Worm (Caenorhabditis elegans) whole organism, midembryonic: Measurements from ENCODE around the gene rft-1.

ENCODE experiments used
- T22C8.4 ChIP-seq: fragments of 200-800 bp; sonication (Bioruptor generic); IDR thresholded peaks from 2 replicates; pipeline ENCODE4 v1.3.6; 2022; ENCODE audit warnings: missing genetic modification characterization, missing compliant biosample characterization
- cog-1 ChIP-seq: sonication (generic microtip); optimal IDR thresholded peaks from 2 replicates; lab custom pipeline; 2016; ENCODE audit warnings: missing genetic modification characterization, missing compliant biosample characterization
- flt-1 ChIP-seq: fragments of 200-800 bp; sonication (Bioruptor generic); IDR thresholded peaks from 2 replicates; pipeline ENCODE4 v1.3.6; 2022; ENCODE audit warnings: missing genetic modification characterization, missing compliant biosample characterization
- klf-2 ChIP-seq: fragments of 200-800 bp; sonication (Bioruptor generic); conservative IDR thresholded peaks from 2 replicates; pipeline ENCODE4 v1.3.6; 2022; ENCODE audit warnings: missing genetic modification reagents, missing genetic modification characterization, missing compliant biosample characterization
- med-1 ChIP-seq: sonication (generic microtip); optimal IDR thresholded peaks from 2 replicates; lab custom pipeline; 2017; ENCODE audit warnings: missing genetic modification characterization, mild to moderate bottlenecking, missing compliant biosample characterization, antibody characterized with exemption, missing genetic modification reagents; ENCODE audit not compliant: insufficient read depth
- ref-1 ChIP-seq: fragments of 200-800 bp; sonication (Bioruptor generic); conservative IDR thresholded peaks from 2 replicates; pipeline ENCODE4 v1.3.6; 2022; ENCODE audit warnings: missing genetic modification reagents, missing genetic modification characterization, missing compliant biosample characterization
- tab-1 ChIP-seq: fragments of 200-800 bp; sonication (Bioruptor generic); IDR thresholded peaks from 2 replicates; pipeline ENCODE4 v1.3.6; 2022; ENCODE audit warnings: missing genetic modification characterization, missing compliant biosample characterization
- ztf-23 ChIP-seq: fragments of 200-800 bp; sonication (Bioruptor generic); IDR thresholded peaks from 2 replicates; pipeline ENCODE4 v1.3.6; 2022; ENCODE audit warnings: missing genetic modification reagents, missing genetic modification characterization, missing compliant biosample characterization

ce11 chrV:4407519-4407918 lies 35.5 kb downstream of the rft-1 start, which contains the start of gene nhr-118:
- no peak for TF ChIP-seq tab-1 (GFP tag; lab: Robert Waterston, UW)
- no peak for TF ChIP-seq med-1 (GFP tag; lab: Kevin White, UChicago)
- no peak for TF ChIP-seq ztf-23 (GFP tag; lab: Robert Waterston, UW)
- no peak for TF ChIP-seq flt-1 (GFP tag; lab: Robert Waterston, UW)
- TF ChIP-seq T22C8.4 (GFP tag; lab: Robert Waterston, UW) = no peak
- TF ChIP-seq cog-1 (tag; lab: Kevin White, UChicago) = no peak
- TF ChIP-seq ref-1 (GFP tag; lab: Robert Waterston, UW) = no peak
- no peak for TF ChIP-seq klf-2 (GFP tag; lab: Robert Waterston, UW)
